Fruit fly (Drosophila melanogaster) whole organism: Measurements from ENCODE around the gene CG13043.

Experiments
- EcR ChIP-seq, 2 experiments: fragments of >200 bp; optimal IDR thresholded peaks; 2 replicates each; lab custom pipeline; 2017; ENCODE audit warnings: missing biosample characterization in 2 of 2, missing genetic modification characterization in 2 of 2, missing genetic modification reagents in 2 of 2
- psq ChIP-seq: fragments of >200 bp; optimal IDR thresholded peaks from 2 replicates; lab custom pipeline; 2017
- usp ChIP-seq: fragments of >200 bp; optimal IDR thresholded peaks from 2 replicates; lab custom pipeline; 2017; ENCODE audit warnings: missing biosample characterization, missing genetic modification characterization, mixed read lengths

DNA sequence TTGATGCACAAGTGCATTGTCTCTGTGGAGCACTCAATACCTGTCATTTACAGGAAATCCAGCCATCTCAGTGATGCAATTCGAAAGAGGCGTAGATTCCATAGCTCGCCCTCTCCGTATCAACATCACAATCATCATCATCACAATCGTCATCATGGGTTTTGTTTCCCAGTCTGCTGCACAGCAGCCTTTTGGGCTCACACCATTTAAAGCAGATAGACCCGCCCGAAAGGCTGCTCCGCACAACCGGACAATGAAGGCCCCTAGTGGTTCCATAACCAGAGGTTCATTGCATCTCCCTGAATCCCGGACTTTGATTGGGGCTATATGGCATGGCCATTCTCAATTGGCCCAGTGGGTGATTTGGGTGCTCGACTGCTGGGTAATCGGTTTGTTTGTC lies 29.2 kb upstream of the CG13043 start:
- TF ChIP-seq usp (GFP tag; lab: Kevin White, UChicago), result no peak
- no peak for TF ChIP-seq psq (lab: Kevin White, UChicago)
- TF ChIP-seq EcR (GFP tag; optimal IDR thresholded peaks at IDR 0.05; lab: Kevin White, UChicago), result no peak
